Worm (Caenorhabditis elegans): ENCODE data around the gene xbp-1.

DNA sequence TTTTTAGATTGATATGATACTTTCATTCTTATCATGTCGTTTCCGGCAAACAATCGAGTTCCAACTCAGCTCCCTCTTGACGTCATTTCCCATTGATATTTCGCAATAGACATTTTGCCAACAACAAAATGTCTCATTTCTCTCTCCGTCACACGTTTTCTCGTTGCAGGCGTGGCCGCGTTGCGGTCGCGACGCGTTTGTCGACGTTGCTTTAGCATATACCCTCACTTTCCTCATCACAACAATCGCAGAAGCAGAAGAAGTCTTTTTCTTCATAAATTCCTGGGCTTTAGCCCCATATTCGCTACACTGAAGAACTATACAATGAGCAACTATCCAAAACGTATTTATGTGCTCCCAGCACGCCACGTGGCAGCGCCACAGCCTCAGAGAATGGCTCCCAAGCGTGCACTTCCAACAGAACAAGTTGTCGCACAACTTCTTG is at the start of gene xbp-1:
- TF ChIP-seq ztf-29 (GFP tag; IDR thresholded peaks at IDR 0.05) = 0 out of 2 replicates have a peak, but pooled peaks have one; percentile 45
- TF ChIP-seq cog-1 (tag; optimal IDR thresholded peaks at IDR 0.05) = peak; percentile 45

Measured in whole organism, midembryonic.